Fruit fly (Drosophila melanogaster): ENCODE results near the gene kumpel.

kumpel gene

DNA sequence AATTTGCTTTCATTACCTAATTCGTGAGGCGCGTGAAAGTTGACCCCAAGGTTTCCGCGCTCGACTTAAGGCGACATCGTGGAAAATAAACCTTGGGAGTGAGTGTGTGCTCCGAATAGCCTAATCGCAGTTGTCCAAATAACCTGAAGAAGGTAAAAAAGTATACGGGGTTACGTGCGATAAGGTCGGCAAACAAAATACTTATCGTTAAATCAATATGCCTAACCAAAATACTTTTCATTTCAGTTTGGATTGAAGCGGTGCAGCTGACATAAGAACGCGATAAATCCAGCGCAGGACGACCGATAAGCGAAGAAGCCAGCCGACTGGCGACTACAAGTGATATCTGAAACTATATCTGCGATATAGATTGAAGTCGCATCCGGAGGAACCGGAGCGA, 21.7 kb upstream of the kumpel start (continued):
- TF ChIP-seq CG12391 (tag; optimal IDR thresholded peaks at IDR 0.05) (no peak), Mad (GFP tag; optimal IDR thresholded peaks at IDR 0.05) (no peak), bab2 (GFP tag; optimal IDR thresholded peaks at IDR 0.05) (peak; percentile 21), CG34422 (GFP tag; IDR thresholded peaks at IDR 0.05) (no peak), gcm2 (GFP tag; optimal IDR thresholded peaks at IDR 0.05) (no peak), disco-r (GFP tag; optimal IDR thresholded peaks at IDR 0.05) (no peak), CG18476 (GFP tag; optimal IDR thresholded peaks at IDR 0.05) (no peak), CG10565 (GFP tag; optimal IDR thresholded peaks at IDR 0.05) (no peak), CG15514 (GFP tag; optimal IDR thresholded peaks at IDR 0.05) (no peak), jing (GFP tag; optimal IDR thresholded peaks at IDR 0.05) (no peak), lab (GFP tag; optimal IDR thresholded peaks at IDR 0.05) (peak; percentile 22), slp2 (GFP tag; optimal IDR thresholded peaks at IDR 0.05) (no peak), Med (GFP tag) (peak; percentile 38), ham (GFP tag; IDR thresholded peaks at IDR 0.05) (no peak), CG2678 (tag; optimal IDR thresholded peaks at IDR 0.05) (no peak), Dll (GFP tag; IDR thresholded peaks at IDR 0.05; ENCODE audit: partially characterized antibody) (no peak), stwl (tag; optimal IDR thresholded peaks at IDR 0.05) (no peak), ken (GFP tag; IDR thresholded peaks at IDR 0.05) (no peak), amos (GFP tag; IDR thresholded peaks at IDR 0.05; ENCODE audit: partially characterized antibody) (no peak), CG12155 (GFP tag; optimal IDR thresholded peaks at IDR 0.05) (no peak), CG31365 (tag; optimal IDR thresholded peaks at IDR 0.05) (peak; percentile 6), Hr51 (GFP tag; optimal IDR thresholded peaks at IDR 0.05) (peak in 1 of 2 experiments; percentile 35), CG17186 (GFP tag; optimal IDR thresholded peaks at IDR 0.05) (no peak), grn (GFP tag; optimal IDR thresholded peaks at IDR 0.05) (peak; percentile 86), CG4820 (GFP tag; optimal IDR thresholded peaks at IDR 0.05) (no peak), Opbp (GFP tag; IDR thresholded peaks at IDR 0.05; ENCODE audit: partially characterized antibody) (no peak), CG17612 (GFP tag; IDR thresholded peaks at IDR 0.05) (no peak), luna (GFP tag; optimal IDR thresholded peaks at IDR 0.05) (no peak), sd (tag; optimal IDR thresholded peaks at IDR 0.05) (no peak), CG3407 (GFP tag; optimal IDR thresholded peaks at IDR 0.05) (peak; percentile 75), Atf3 (GFP tag; optimal IDR thresholded peaks at IDR 0.05) (no peak), CG1603 (tag; optimal IDR thresholded peaks at IDR 0.05) (peak; percentile 58), BtbVII (GFP tag; optimal IDR thresholded peaks at IDR 0.05) (peak; percentile 1), CG6254 (GFP tag; optimal IDR thresholded peaks at IDR 0.05) (peak; percentile 41), Ptx1 (GFP tag; IDR thresholded peaks at IDR 0.05) (no peak), CHES-1-like (GFP tag; optimal IDR thresholded peaks at IDR 0.05) (no peak), Dfd (GFP tag; optimal IDR thresholded peaks at IDR 0.05) (no peak), CG7786 (GFP tag; optimal IDR thresholded peaks at IDR 0.05) (no peak), dan (GFP tag; IDR thresholded peaks at IDR 0.05) (no peak), run (tag; optimal IDR thresholded peaks at IDR 0.05) (no peak), CrebB (tag; optimal IDR thresholded peaks at IDR 0.05) (peak; percentile 65), pum (GFP tag; optimal IDR thresholded peaks at IDR 0.05) (no peak), CG9215 (GFP tag; IDR thresholded peaks at IDR 0.05) (no peak), Pdp1 (GFP tag; optimal IDR thresholded peaks at IDR 0.05) (peak in 1 of 2 experiments; percentile 52), Chrac-16 (GFP tag; optimal IDR thresholded peaks at IDR 0.05) (no peak), CG16863 (GFP tag; optimal IDR thresholded peaks at IDR 0.05) (no peak), lov (optimal IDR thresholded peaks at IDR 0.05) (no peak), lov (GFP tag; IDR thresholded peaks at IDR 0.05) (no peak), CG10959 (GFP tag; IDR thresholded peaks at IDR 0.05) (peak; percentile 43), seq (GFP tag; IDR thresholded peaks at IDR 0.05) (peak; percentile 8; the same call in 1 of the 2 replicates), CG17912 (GFP tag; optimal IDR thresholded peaks at IDR 0.05) (peak; percentile 4), onecut (GFP tag; IDR thresholded peaks at IDR 0.05) (peak; percentile 29; the same call in 1 of the 2 replicates)

All from whole organism, embryonic.